Fruit fly (Drosophila melanogaster): Measurements from ENCODE around the gene Piezo.

Piezo gene

DNA sequence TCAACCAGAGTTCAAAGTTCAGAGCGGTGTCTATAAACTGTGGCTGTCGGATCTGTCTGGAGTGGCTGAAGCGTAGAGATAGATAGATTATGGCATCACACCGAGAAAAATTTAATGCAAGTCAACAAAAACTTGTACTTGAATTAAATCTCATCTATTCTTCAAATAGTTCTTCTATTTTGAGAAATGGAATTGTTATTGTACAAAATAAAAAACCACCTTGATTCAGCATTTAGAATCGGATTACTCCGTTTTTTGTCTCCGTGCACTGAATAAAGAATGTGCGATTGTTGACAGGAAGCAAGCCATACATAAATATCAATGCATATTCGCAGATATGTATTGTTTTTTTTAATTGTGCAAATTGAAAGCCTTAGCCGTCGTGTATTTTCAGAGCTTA is 66.8 kb downstream of the Piezo start (continued):
- peak; percentile 74 for TF ChIP-seq br (GFP tag; optimal IDR thresholded peaks at IDR 0.05)
- TF ChIP-seq Jra (GFP tag; optimal IDR thresholded peaks at IDR 0.05), result peak; percentile 20
- no peak for TF ChIP-seq pan (optimal IDR thresholded peaks at IDR 0.05)

DNA sequence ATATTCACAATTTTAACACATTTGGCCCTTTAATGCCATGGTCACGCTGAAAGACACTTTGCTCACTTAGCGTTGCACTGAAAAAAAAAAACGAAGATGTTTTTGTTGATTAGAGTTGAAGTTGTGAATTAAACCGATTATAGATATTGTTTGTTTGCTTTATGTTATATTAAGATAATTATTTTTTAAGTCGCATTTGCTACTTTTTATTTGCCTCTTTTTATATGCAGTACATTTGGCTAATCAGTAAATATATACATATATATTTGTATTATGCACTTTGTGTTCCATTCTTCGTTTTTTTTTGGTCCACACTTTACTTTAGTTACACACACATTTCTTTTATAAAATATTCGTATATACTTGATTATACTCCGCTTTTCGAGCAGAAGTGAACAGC is 67.4 kb downstream of the Piezo start:
- peak; percentile 5 for TF ChIP-seq OdsH (GFP tag; optimal IDR thresholded peaks at IDR 0.05)
- TF ChIP-seq CG9705 (GFP tag; optimal IDR thresholded peaks at IDR 0.05), result no peak

DNA sequence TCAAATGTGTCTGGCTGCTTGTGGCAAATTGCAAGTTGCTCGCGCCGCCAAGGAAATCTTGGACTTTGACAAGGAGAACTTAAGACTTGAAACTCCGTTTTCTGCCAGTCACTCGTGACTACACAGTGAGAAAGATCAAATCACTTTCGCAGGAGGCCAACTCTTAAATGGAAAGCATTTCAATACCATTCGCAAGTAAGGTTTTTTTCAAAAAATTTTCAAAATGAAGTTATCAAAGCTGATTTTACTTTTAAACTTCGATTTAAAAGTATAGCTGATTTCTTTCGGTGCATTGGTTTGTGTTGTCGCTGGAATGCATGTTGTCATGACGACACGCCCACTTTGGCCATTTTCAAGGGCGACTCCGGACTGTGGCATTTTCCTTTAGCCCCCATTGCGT is 69.5 kb downstream of the Piezo start:
- TF ChIP-seq psq (GFP tag; optimal IDR thresholded peaks at IDR 0.05) (peak; percentile 3), Hr78 (GFP tag; optimal IDR thresholded peaks at IDR 0.05) (no peak), br (GFP tag; optimal IDR thresholded peaks at IDR 0.05) (peak; percentile 41), sv (GFP tag; optimal IDR thresholded peaks at IDR 0.05) (no peak), jim (GFP tag; optimal IDR thresholded peaks at IDR 0.05) (no peak), h (GFP tag; optimal IDR thresholded peaks at IDR 0.05) (peak; percentile 37), Dfd (GFP tag; optimal IDR thresholded peaks at IDR 0.05) (no peak), Rel (GFP tag; optimal IDR thresholded peaks at IDR 0.05) (no peak), Rel (tag; optimal IDR thresholded peaks at IDR 0.05) (no peak), fru (GFP tag; optimal IDR thresholded peaks at IDR 0.05) (peak; percentile 43), rgr (GFP tag; optimal IDR thresholded peaks at IDR 0.05) (peak; percentile 42), Hnf4 (GFP tag; optimal IDR thresholded peaks at IDR 0.05) (peak; percentile 37), Abd-B (GFP tag; optimal IDR thresholded peaks at IDR 0.05) (no peak), ey (GFP tag; optimal IDR thresholded peaks at IDR 0.05) (peak; percentile 42), HLH106 (tag; optimal IDR thresholded peaks at IDR 0.05) (peak; percentile 14), foxo (GFP tag; optimal IDR thresholded peaks at IDR 0.05) (peak in 1 of 2 experiments; percentile 34), GATAd (GFP tag; optimal IDR thresholded peaks at IDR 0.05) (no peak), brk (GFP tag; optimal IDR thresholded peaks at IDR 0.05) (no peak)

DNA sequence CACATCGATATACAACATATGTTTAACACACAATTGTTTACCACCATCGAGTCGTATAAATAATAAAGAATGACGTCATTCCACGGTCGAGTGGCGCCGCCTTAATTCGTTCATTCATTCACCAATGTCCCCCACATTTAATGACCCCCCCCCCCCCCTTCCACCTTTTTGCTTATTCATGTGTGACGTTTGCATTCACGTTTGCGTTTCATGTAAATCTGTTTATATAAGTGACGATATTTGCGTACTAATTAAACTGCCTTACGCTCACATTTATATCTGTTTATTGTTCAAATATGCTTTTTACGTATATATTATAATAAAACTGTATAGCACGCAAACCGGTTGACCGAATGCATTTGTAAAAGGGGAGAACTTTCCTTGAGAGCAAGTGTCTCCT is 70.7 kb downstream of the Piezo start:
- TF ChIP-seq CrebA (GFP tag; optimal IDR thresholded peaks at IDR 0.05; ENCODE audit: borderline replicate concordance), result no peak
- TF ChIP-seq Dfd (GFP tag; optimal IDR thresholded peaks at IDR 0.05), result no peak
- no peak for TF ChIP-seq Mio (GFP tag; optimal IDR thresholded peaks at IDR 0.05)
- peak; percentile 21 for TF ChIP-seq h (GFP tag; optimal IDR thresholded peaks at IDR 0.05)
- peak; percentile 28 for TF ChIP-seq Sp1 (GFP tag; optimal IDR thresholded peaks at IDR 0.05)
- no peak for TF ChIP-seq CG32264 (GFP tag; optimal IDR thresholded peaks at IDR 0.05)
- no peak for TF ChIP-seq Rel (GFP tag; optimal IDR thresholded peaks at IDR 0.05)
- TF ChIP-seq Rel (tag; optimal IDR thresholded peaks at IDR 0.05), result peak; percentile 15
- TF ChIP-seq CG9705 (GFP tag; optimal IDR thresholded peaks at IDR 0.05), result peak; percentile 16
- TF ChIP-seq Hnf4 (GFP tag; optimal IDR thresholded peaks at IDR 0.05), result peak; percentile 27
- TF ChIP-seq br (GFP tag; optimal IDR thresholded peaks at IDR 0.05), result peak; percentile 42
- peak; percentile 20 for TF ChIP-seq Hr83 (GFP tag; optimal IDR thresholded peaks at IDR 0.05; ENCODE audit: poor library complexity, severe bottlenecking)
- TF ChIP-seq OdsH (GFP tag; optimal IDR thresholded peaks at IDR 0.05), result peak; percentile 15
- TF ChIP-seq rgr (GFP tag; optimal IDR thresholded peaks at IDR 0.05), result peak; percentile 50

DNA sequence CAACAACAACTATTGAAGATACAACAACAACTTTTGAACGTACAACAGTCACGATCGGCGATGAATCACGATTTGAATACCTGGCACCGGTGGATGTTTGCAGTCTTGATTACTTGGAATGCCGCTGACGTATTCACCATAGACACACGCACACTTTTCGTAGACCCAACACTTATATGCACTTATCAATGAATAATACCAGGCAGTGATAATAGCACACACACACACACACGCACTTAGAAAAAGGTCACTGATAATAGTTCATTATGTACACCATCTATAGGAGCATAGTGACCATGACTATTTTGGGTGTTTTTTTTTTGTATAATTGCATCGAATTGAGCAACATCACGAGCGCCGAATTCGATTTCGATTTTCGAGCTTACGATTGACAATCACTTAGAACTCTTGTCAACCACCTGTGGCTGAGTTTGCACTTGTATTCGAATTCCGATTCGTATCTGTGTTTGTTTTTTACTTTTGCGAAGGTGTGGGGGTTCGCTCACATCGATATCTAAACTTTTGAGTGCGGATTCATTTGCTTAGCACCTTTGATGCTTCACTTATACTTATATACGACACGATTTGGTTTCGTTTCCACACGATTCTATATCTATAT is 76.3 kb downstream of the Piezo start:
- TF ChIP-seq dl (GFP tag; optimal IDR thresholded peaks at IDR 0.05; ENCODE audit: insufficient read depth in 1 of 2, partially characterized antibody in 2 of 2), result no peak
- TF ChIP-seq Hr83 (GFP tag; optimal IDR thresholded peaks at IDR 0.05; ENCODE audit: poor library complexity, severe bottlenecking), result no peak
- TF ChIP-seq h (GFP tag; optimal IDR thresholded peaks at IDR 0.05), result peak; percentile 24
- TF ChIP-seq Hr78 (GFP tag; optimal IDR thresholded peaks at IDR 0.05), result no peak
- TF ChIP-seq Hnf4 (GFP tag; optimal IDR thresholded peaks at IDR 0.05), result no peak
- no peak for TF ChIP-seq brk (GFP tag; optimal IDR thresholded peaks at IDR 0.05)
- peak; percentile 27 for TF ChIP-seq OdsH (GFP tag; optimal IDR thresholded peaks at IDR 0.05)
- TF ChIP-seq CG9705 (GFP tag; optimal IDR thresholded peaks at IDR 0.05), result no peak
- TF ChIP-seq dmrt93B (GFP tag; optimal IDR thresholded peaks at IDR 0.05), result no peak
- TF ChIP-seq usp (GFP tag; optimal IDR thresholded peaks at IDR 0.05), result no peak
